Fruit fly (Drosophila melanogaster): ENCODE data around the gene CG9519.

CG9519 gene

dm6 chrX:14882536-14883118 is 26.5 kb upstream of the CG9519 start, which contains the start of the genes CG45064 and CG45065 (continued):
- TF ChIP-seq H2.0 (GFP tag; IDR thresholded peaks at IDR 0.05) = peak; percentile 85
- peak; percentile 55; the same call in 2 of the 3 replicates for TF ChIP-seq CG11560 (tag; IDR thresholded peaks at IDR 0.05)
- peak; percentile 61; the same call in 1 of the 2 replicates for TF ChIP-seq CG11696 (GFP tag; IDR thresholded peaks at IDR 0.05)
- TF ChIP-seq cwo (GFP tag; optimal IDR thresholded peaks at IDR 0.05) = peak; percentile 66
- no peak for TF ChIP-seq Sin3A (optimal IDR thresholded peaks at IDR 0.05)
- peak; percentile 56 for TF ChIP-seq CG13123 (GFP tag; optimal IDR thresholded peaks at IDR 0.05)
- TF ChIP-seq trh (GFP tag; optimal IDR thresholded peaks at IDR 0.05) = peak; percentile 16
- TF ChIP-seq tio (GFP tag; optimal IDR thresholded peaks at IDR 0.05) = peak; percentile 61
- TF ChIP-seq CG9609 (GFP tag; optimal IDR thresholded peaks at IDR 0.05) = peak; percentile 79
- no peak for TF ChIP-seq TFAM (GFP tag; optimal IDR thresholded peaks at IDR 0.05)
- TF ChIP-seq Hr3 (GFP tag; optimal IDR thresholded peaks at IDR 0.05) = peak; percentile 76
- no peak for TF ChIP-seq Hey (tag; optimal IDR thresholded peaks at IDR 0.05)
- TF ChIP-seq CG30020 (tag; optimal IDR thresholded peaks at IDR 0.05) = peak; percentile 33
- peak; percentile 77 for TF ChIP-seq CG1792 (GFP tag; optimal IDR thresholded peaks at IDR 0.05)
- peak; percentile 86 for TF ChIP-seq Sox100B (GFP tag; optimal IDR thresholded peaks at IDR 0.05)
- TF ChIP-seq Dll (GFP tag; IDR thresholded peaks at IDR 0.05; ENCODE audit: partially characterized antibody) = no peak
- TF ChIP-seq Xbp1 (GFP tag; optimal IDR thresholded peaks at IDR 0.05) = peak; percentile 85
- peak; percentile 45 for TF ChIP-seq CG9876 (GFP tag; optimal IDR thresholded peaks at IDR 0.05)
- TF ChIP-seq D (optimal IDR thresholded peaks at IDR 0.05) = no peak
- peak; percentile 83 for TF ChIP-seq D (GFP tag; optimal IDR thresholded peaks at IDR 0.05)
- TF ChIP-seq yki (optimal IDR thresholded peaks at IDR 0.05) = no peak
- no peak for TF ChIP-seq CG7963 (GFP tag; IDR thresholded peaks at IDR 0.05; ENCODE audit: partially characterized antibody)
- TF ChIP-seq ewg (GFP tag; optimal IDR thresholded peaks at IDR 0.05) = peak; percentile 83
- no peak for TF ChIP-seq CG34224 (GFP tag; IDR thresholded peaks at IDR 0.05; ENCODE audit: partially characterized antibody)
- TF ChIP-seq Dip3 (GFP tag; optimal IDR thresholded peaks at IDR 0.05) = peak; percentile 81
- peak; percentile 79 for TF ChIP-seq Mes4 (GFP tag; optimal IDR thresholded peaks at IDR 0.05)
- TF ChIP-seq fru (optimal IDR thresholded peaks at IDR 0.05) = no peak
- peak; percentile 56 for TF ChIP-seq en (GFP tag; optimal IDR thresholded peaks at IDR 0.05)
- TF ChIP-seq CG4854 (GFP tag; optimal IDR thresholded peaks at IDR 0.05) = peak; percentile 65
- no peak for TF ChIP-seq ac (GFP tag; optimal IDR thresholded peaks at IDR 0.05)
- 0 out of 2 replicates have a peak, but pooled peaks have one; percentile 38 for TF ChIP-seq CG16779 (GFP tag; IDR thresholded peaks at IDR 0.05)
- no peak for TF ChIP-seq prd (optimal IDR thresholded peaks at IDR 0.05)
- peak; percentile 84 for TF ChIP-seq prd (GFP tag; IDR thresholded peaks at IDR 0.05)
- peak; percentile 84 for TF ChIP-seq ara (GFP tag; IDR thresholded peaks at IDR 0.05)
- peak; percentile 81; the same call in 2 of the 3 replicates for TF ChIP-seq otp (GFP tag; IDR thresholded peaks at IDR 0.05)
- TF ChIP-seq Bdp1 (GFP tag; optimal IDR thresholded peaks at IDR 0.05) = peak; percentile 62
- peak; percentile 83 for TF ChIP-seq Camta (GFP tag; optimal IDR thresholded peaks at IDR 0.05)
- peak; percentile 11 for TF ChIP-seq D19B (GFP tag; optimal IDR thresholded peaks at IDR 0.05)
- peak; percentile 78 for TF ChIP-seq Hsf (GFP tag; optimal IDR thresholded peaks at IDR 0.05)
- TF ChIP-seq CG10147 (GFP tag; optimal IDR thresholded peaks at IDR 0.05) = peak; percentile 79
- TF ChIP-seq pum (GFP tag; optimal IDR thresholded peaks at IDR 0.05) = peak; percentile 86
- TF ChIP-seq CG13287 (GFP tag; IDR thresholded peaks at IDR 0.05; ENCODE audit: partially characterized antibody) = no peak
- TF ChIP-seq CG4282 (GFP tag; optimal IDR thresholded peaks at IDR 0.05) = no peak
- TF ChIP-seq zf30C (GFP tag; optimal IDR thresholded peaks at IDR 0.05) = peak; percentile 51
- TF ChIP-seq CG7928 (GFP tag; optimal IDR thresholded peaks at IDR 0.05) = peak; percentile 31
- peak; percentile 86 for TF ChIP-seq wor (GFP tag; IDR thresholded peaks at IDR 0.05)
- peak; percentile 84 for TF ChIP-seq nerfin-1 (tag; optimal IDR thresholded peaks at IDR 0.05)
- TF ChIP-seq CG4360 (GFP tag; IDR thresholded peaks at IDR 0.05) = peak; percentile 48; the same call in 1 of the 2 replicates
- peak; percentile 84 for TF ChIP-seq PHDP (tag; optimal IDR thresholded peaks at IDR 0.05)
- peak; percentile 73 for TF ChIP-seq pho (GFP tag; optimal IDR thresholded peaks at IDR 0.05)
- no peak for TF ChIP-seq crol (GFP tag; IDR thresholded peaks at IDR 0.05)
- TF ChIP-seq CG11723 (GFP tag; optimal IDR thresholded peaks at IDR 0.05) = peak; percentile 78

Measured in whole organism, embryonic.